Fruit fly (Drosophila melanogaster): ENCODE data around the gene CG10570.

Gene CG10570

DNA sequence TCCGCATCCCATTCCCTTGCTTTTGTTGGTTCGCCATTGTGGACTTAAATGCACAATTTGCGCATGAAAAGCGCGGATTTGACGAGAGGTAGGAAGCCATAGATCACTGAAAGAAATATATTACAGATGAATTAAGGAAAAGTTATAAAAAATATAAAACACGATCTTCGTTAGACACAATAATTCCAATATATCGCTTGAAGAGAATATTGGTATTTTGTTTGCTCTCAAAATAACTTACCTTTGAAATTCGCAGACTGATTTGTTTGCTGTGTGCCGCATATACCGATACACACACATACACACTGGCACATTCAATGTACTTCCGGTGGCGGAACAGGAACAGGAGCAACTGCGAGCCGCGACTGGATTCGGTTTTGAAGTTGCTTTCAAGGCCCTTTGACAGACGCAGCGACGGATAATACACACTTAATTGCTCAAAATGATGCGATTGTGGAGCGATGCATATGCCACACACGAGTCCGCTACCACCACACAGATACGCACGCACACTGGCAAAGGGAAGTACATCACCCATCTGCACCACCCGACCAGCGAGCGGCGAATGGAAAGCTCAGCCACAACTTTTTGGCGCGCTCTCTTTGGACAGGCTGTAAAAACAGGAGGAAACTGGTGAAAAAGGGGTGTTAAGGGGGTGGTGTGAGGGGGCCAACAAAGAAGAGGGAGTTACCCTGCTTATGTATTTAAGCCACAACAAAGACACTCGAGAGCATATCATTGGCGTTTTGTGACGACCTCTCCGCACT is 5.2 kb downstream of the CG10570 start:
- peak; percentile 19 for TF ChIP-seq Snoo (tag; optimal IDR thresholded peaks at IDR 0.05)
- peak; percentile 10 for TF ChIP-seq CG9948 (tag; optimal IDR thresholded peaks at IDR 0.05)
- TF ChIP-seq gl (tag; optimal IDR thresholded peaks at IDR 0.05), result no peak
- TF ChIP-seq CG15710 (tag; optimal IDR thresholded peaks at IDR 0.05), result peak; percentile 31
- TF ChIP-seq CG8159 (tag; optimal IDR thresholded peaks at IDR 0.05), result peak; percentile 44

DNA sequence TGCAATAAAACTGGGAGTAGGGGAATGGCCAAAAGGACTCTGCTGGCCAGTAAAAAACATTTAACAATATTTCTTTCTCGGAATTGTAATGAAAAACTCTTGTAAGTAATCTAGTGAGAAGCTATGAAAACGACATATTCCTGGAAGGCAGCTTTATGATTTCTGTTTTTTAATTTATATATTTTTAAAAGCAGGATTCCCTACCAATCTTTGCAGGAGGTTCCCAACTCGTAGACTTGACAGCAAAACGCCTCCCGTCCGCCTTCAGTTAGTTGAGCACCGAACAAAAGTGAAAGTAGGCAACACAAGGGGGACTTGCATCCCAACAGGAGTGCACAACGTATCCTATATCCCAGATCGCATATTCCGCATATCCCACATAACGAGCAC is 5.8 kb downstream of the CG10570 start, which contains the start of gene CG43814:
Gene CG43814, minus strand, starts transcription at position 101 of the 390 bp plus-strand sequence.
- TF ChIP-seq EcR (GFP tag; optimal IDR thresholded peaks at IDR 0.05) (no peak), CG14655 (GFP tag; optimal IDR thresholded peaks at IDR 0.05) (no peak), CG8159 (tag; optimal IDR thresholded peaks at IDR 0.05) (no peak), CG10348 (GFP tag; IDR thresholded peaks at IDR 0.05) (no peak), CG4496 (GFP tag; IDR thresholded peaks at IDR 0.05) (no peak), CG8301 (tag; optimal IDR thresholded peaks at IDR 0.05) (no peak), Snoo (tag; optimal IDR thresholded peaks at IDR 0.05) (no peak)

DNA sequence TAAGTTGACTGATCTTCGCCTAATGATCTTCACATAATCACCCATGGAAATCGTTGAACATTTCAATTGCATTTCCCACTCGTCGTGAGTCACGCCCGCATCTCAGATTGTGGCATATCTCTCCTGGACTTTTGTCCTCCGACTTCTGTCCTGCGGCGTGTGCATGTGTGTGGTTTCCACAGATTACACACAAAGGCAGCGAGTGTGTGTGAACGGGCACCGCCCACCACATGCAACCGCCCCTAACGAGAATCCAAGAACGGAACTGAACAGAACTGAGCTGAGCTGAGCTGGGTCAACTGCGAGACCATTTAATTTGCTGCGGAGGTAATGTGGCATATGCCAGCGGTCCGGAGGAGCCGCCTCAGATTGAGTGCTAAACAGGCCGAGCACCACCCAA is 9.3 kb downstream of the CG10570 start:
- TF ChIP-seq gl (tag; optimal IDR thresholded peaks at IDR 0.05), result no peak
- TF ChIP-seq CG8159 (tag; optimal IDR thresholded peaks at IDR 0.05), result no peak
- TF ChIP-seq Ets98B (GFP tag; IDR thresholded peaks at IDR 0.05), result no peak
- no peak for TF ChIP-seq fd96Ca (GFP tag; IDR thresholded peaks at IDR 0.05)
- TF ChIP-seq CG17806 (tag; optimal IDR thresholded peaks at IDR 0.05), result no peak
- TF ChIP-seq Pif1B (GFP tag; optimal IDR thresholded peaks at IDR 0.05), result no peak
- TF ChIP-seq CG32121 (GFP tag; IDR thresholded peaks at IDR 0.05), result no peak
- no peak for TF ChIP-seq CG15710 (tag; optimal IDR thresholded peaks at IDR 0.05)
- no peak for TF ChIP-seq CG9948 (tag; optimal IDR thresholded peaks at IDR 0.05)
- TF ChIP-seq Pif1A (GFP tag; optimal IDR thresholded peaks at IDR 0.05), result no peak
- TF ChIP-seq CG12605 (GFP tag; IDR thresholded peaks at IDR 0.05), result no peak

DNA sequence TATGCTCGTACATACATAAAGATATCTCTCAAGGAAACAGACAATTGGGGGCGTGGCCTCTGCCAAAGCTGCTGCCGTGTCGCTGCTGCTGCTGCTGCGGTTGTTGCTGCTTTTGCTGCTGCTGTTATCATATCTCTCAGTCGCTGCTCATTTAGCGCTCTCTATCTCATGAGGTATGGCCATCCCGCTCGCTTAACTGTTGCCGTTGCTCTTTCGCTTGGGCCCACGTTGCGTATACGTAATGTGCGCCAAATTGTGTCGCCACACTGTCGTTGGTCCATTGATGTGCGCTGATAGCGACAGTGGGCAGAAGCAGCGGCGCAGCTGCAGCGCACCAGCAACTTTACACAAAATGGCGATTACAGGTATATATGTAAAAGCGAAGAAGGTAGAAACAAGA is 14.6 kb downstream of the CG10570 start:
- TF ChIP-seq CG14655 (GFP tag; optimal IDR thresholded peaks at IDR 0.05) (no peak), CG4496 (GFP tag; IDR thresholded peaks at IDR 0.05) (peak; percentile 21; the same call in 1 of the 3 replicates)

DNA sequence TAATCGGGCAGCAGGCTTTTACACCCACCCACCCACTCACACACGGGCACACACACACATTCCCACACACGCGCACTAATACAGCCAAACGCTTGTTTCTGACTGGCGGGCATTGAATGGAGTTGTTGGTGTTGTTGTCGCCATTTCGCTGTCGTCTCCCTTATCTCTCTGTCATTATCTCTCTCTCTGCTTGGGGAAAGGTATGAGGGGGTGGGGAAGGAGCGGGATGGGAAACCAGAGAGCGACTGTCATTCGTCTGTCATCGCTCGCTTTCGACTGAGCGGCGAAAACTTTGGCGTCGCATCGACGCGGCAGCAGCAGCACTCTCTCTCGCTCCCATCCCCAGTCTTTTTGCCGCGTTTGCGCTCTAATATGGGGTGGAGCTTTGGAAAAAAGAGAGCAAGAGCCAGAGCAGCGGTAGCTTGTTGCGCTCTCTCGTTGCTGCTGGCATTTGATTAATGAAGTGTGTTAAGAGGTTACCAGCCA is 15.1 kb downstream of the CG10570 start:
- TF ChIP-seq CG4496 (GFP tag; IDR thresholded peaks at IDR 0.05) (0 out of 3 replicates have a peak, but pooled peaks have one; percentile 26), CG32121 (GFP tag; IDR thresholded peaks at IDR 0.05) (no peak), gl (tag; optimal IDR thresholded peaks at IDR 0.05) (no peak), CG15710 (tag; optimal IDR thresholded peaks at IDR 0.05) (no peak), CG10348 (GFP tag; IDR thresholded peaks at IDR 0.05) (no peak), EcR (GFP tag; optimal IDR thresholded peaks at IDR 0.05) (no peak), CG14655 (GFP tag; optimal IDR thresholded peaks at IDR 0.05) (no peak), Snoo (tag; optimal IDR thresholded peaks at IDR 0.05) (no peak), fd96Ca (GFP tag; IDR thresholded peaks at IDR 0.05) (peak; percentile 32; the same call in 1 of the 3 replicates), CG13204 (GFP tag; optimal IDR thresholded peaks at IDR 0.05) (no peak), Pif1B (GFP tag; optimal IDR thresholded peaks at IDR 0.05) (no peak)

DNA sequence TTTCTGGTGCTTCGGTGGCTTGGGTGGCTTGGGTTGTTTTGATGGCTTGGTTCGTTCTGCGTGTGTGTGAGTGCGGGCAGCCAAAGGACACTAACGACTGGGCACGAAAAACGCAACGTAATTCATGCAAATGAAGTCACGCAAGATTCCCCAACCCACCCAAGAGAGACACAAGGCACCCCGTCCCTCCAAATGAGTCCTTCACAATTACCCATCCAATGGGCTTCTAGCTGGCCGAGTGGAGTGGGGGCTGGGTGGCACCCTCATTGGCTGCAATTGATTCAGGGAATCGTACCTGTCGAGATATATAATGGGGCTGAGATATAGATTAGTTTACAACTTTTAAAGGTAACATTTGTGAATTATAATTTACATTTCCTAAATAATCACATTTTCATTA is 17.8 kb downstream of the CG10570 start:
- TF ChIP-seq CG14655 (GFP tag; optimal IDR thresholded peaks at IDR 0.05) (no peak), CG17806 (tag; optimal IDR thresholded peaks at IDR 0.05) (no peak), CG13204 (GFP tag; optimal IDR thresholded peaks at IDR 0.05) (no peak), Ets98B (GFP tag; IDR thresholded peaks at IDR 0.05) (no peak), D1 (tag; optimal IDR thresholded peaks at IDR 0.05) (no peak), CG9948 (tag; optimal IDR thresholded peaks at IDR 0.05) (no peak), gl (tag; optimal IDR thresholded peaks at IDR 0.05) (no peak), EcR (GFP tag; optimal IDR thresholded peaks at IDR 0.05) (no peak), Snoo (tag; optimal IDR thresholded peaks at IDR 0.05) (no peak), Pif1B (GFP tag; optimal IDR thresholded peaks at IDR 0.05) (no peak)

DNA sequence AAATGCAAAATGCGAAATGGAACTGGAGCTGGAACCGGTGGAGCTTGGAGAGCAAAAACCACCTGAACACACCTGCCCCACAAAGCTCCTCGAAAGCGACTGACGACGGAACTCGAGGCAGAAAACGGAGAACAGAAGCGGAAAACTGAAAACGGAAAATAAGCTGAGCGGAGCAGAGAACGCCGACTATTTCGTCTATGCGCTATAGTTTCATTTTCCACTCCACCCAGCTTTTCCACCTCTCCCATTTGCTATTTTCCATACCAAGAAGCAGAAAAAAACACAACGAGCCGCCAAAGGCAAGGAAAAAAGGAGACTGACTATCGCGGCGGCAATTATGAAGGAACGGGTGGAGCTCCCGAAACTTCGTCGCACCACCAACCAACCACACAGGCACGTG is 18.2 kb downstream of the CG10570 start, which contains the start of gene ham:
Gene ham, minus strand, starts transcription at position 101 of the 400 bp plus-strand sequence.
- TF ChIP-seq CG9948 (tag; optimal IDR thresholded peaks at IDR 0.05) (no peak), CG34367 (tag; optimal IDR thresholded peaks at IDR 0.05) (no peak), CG4496 (GFP tag; IDR thresholded peaks at IDR 0.05) (no peak), CG12605 (GFP tag; IDR thresholded peaks at IDR 0.05) (no peak), CG15710 (tag; optimal IDR thresholded peaks at IDR 0.05) (no peak), Snoo (tag; optimal IDR thresholded peaks at IDR 0.05) (no peak), CG8159 (tag; optimal IDR thresholded peaks at IDR 0.05) (no peak), Pif1A (GFP tag; optimal IDR thresholded peaks at IDR 0.05) (no peak), EcR (GFP tag; optimal IDR thresholded peaks at IDR 0.05) (no peak), Pif1B (GFP tag; optimal IDR thresholded peaks at IDR 0.05) (no peak), CG8301 (tag; optimal IDR thresholded peaks at IDR 0.05) (no peak), gl (tag; optimal IDR thresholded peaks at IDR 0.05) (no peak), D1 (tag; optimal IDR thresholded peaks at IDR 0.05) (no peak), Ets98B (GFP tag; IDR thresholded peaks at IDR 0.05) (no peak), CG17806 (tag; optimal IDR thresholded peaks at IDR 0.05) (no peak), CG32121 (GFP tag; IDR thresholded peaks at IDR 0.05) (no peak), rn (GFP tag; IDR thresholded peaks at IDR 0.05) (no peak), CG13204 (GFP tag; optimal IDR thresholded peaks at IDR 0.05) (no peak)
